Fruit fly (Drosophila melanogaster): Measurements from ENCODE around the gene CG11791.
A peak's percentile ranks its signal among the peaks of the same experiment; 100 is the strongest.

Gene CG11791

dm6 chr3R:25046023-25046422, 3.4 kb upstream of the CG11791 start, which contains the start of gene CG11786:
Gene CG11786, plus strand, starts transcription at chr3R:25046323.
- no peak for TF ChIP-seq noc (tag; optimal IDR thresholded peaks at IDR 0.05)

DNA sequence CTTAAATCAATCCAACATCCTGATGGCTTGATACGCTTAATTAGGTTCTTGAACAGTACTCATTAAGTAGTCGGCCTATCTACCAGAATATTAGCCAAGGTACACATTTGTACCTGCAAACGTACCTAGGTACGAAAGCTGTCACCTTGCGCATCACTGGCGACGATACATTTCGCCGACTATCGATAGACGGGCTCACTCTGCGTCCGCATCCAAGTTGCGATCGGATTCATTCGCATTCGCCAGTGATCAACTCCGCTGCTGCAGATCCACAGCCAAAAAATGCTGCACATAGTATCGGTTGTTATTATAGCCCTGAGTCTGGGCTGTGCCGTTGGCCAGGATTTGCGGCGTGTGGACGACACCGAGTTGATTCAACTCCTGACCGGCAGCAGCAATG, 1.9 kb upstream of the CG11791 start, which contains the start of gene CG11790:
Gene CG11790, plus strand, starts transcription at position 203 of the 400 bp plus-strand sequence.
- no peak for TF ChIP-seq noc (tag; optimal IDR thresholded peaks at IDR 0.05)

- TF ChIP-seq noc (tag; optimal IDR thresholded peaks at IDR 0.05): peak; percentile 58
These were observed 514 bp downstream of the CG11791 start for dm6 chr3R:25049742-25050517.

dm6 chr3R:25050649-25051048, 1.2 kb downstream of the CG11791 start:
- TF ChIP-seq noc (tag; optimal IDR thresholded peaks at IDR 0.05): no peak

DNA sequence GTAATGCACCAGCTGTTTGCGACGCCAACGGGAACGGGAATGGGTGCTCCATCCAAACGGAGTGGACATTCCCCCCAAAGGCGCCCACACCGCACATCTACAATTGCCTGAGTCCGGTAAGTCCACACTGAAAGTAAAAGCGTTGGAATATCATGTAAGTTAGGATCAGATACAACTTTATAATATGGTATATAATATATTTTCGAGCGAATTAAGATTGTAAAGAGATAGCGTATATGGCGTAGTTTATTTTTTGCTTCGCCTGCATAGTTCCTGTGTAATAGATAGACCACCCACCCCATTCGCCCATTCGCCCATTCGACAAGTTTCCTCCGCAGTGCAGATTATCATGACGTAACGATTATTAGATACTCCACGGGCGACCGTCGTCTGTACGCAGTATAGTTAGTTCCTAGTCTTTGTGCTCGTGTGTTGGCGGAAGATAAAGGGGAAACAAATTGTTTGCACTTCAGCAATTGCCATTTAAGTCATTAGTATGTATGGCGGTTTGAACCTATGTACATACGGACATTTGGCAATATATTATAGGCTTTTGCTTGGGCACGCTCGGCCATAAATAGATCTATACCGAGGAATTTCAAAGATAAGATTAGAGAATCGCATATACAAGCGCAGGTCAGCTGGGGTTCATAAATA, 2.2 kb downstream of the CG11791 start:
- TF ChIP-seq noc (tag; optimal IDR thresholded peaks at IDR 0.05): peak; percentile 46

DNA sequence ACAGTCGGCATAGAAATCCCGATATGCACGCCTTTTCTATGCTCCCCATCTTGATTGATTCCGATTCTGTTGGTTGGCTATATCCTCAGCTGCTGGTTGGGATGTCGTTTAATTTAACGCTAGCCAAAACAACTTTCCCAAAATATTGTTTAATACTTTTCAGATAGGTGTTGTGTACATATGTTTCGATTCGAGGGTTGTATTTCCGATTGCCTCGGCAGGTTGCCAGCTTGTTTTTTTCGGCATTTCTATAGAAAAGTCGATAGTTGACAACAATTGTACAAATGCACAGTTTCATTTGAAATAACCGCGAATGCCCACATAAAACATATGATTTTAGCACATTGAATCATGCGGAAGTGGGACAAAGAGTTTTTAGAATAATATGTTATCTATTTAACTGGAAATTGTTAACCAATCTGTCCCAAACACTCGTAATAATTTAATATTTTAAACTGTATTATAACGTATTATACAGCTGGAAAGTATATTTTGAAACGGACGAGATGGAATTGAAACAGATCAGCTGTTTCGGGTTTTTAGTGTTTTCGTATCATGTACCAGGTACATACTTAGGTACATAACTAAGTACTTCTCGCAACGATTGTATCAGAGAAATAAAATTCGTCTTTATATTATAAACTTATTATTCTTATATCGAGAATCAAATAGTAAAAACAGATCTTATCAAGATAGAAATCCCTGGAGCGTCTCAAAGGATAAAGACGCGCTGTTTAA, 5.2 kb downstream of the CG11791 start, which contains the start of gene CG31109:
Gene CG31109, minus strand, starts transcription at position 203 of the 738 bp plus-strand sequence.
- TF ChIP-seq noc (tag; optimal IDR thresholded peaks at IDR 0.05): peak; percentile 20

DNA sequence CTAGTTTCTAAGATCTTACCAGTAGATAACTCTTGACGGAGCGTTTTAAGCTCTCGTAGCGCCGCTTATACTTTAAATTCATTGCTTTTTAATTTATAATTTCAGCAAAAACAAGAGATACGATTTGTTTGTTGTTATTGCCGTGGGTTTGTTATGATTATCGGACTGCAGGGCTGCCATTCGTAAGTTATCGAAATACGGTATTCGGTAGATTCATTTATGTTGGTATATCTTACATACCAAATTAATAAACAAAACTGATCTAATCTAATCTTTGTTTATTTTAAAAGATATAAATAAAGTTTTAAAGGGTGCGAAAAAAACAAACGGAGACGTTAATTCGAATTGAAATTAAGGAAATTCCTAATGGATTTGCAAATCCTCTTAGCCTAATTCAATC, 6.6 kb downstream of the CG11791 start, which contains the start of the genes CG31111 and stac:
Gene CG31111, minus strand, starts transcription at position 162 of the 400 bp plus-strand sequence.
Gene stac, plus strand, starts transcription at position 271 of the 400 bp plus-strand sequence.
- TF ChIP-seq noc (tag; optimal IDR thresholded peaks at IDR 0.05): no peak

dm6 chr3R:25056488-25057157, 7.2 kb downstream of the CG11791 start:
- no peak for TF ChIP-seq noc (tag; optimal IDR thresholded peaks at IDR 0.05)

- no peak for TF ChIP-seq noc (tag; optimal IDR thresholded peaks at IDR 0.05)
These were observed 11.0 kb downstream of the CG11791 start for dm6 chr3R:25060462-25060861.

dm6 chr3R:25064907-25065841, 15.8 kb downstream of the CG11791 start, which contains the start of the genes veli and PQBP1:
Gene veli, minus strand, starts transcription at chr3R:25065591.
Gene PQBP1, plus strand, starts transcription at chr3R:25065791.
- TF ChIP-seq noc (tag; optimal IDR thresholded peaks at IDR 0.05): no peak

DNA sequence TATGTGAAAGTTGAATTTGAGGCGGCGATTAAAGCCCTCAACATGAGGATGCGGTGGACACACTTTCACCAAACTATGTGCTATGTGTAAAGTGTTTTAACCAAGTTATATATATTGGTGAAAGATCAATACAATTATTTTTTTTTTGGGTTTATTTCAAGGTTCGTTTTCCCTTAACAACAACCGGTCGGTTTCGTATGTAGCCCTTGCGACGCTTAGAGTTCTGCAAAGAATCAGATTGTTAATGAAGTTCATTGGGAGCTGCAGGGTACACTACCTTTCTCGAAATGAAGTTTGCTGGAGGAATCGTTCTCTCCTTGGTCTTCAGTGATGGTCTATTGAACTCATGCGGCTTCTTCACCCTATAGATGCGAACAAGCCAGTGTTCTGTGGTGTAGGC, 17.4 kb downstream of the CG11791 start:
- no peak for TF ChIP-seq noc (tag; optimal IDR thresholded peaks at IDR 0.05)

- no peak for TF ChIP-seq noc (tag; optimal IDR thresholded peaks at IDR 0.05)
These were observed 20.2 kb downstream of the CG11791 start, which contains the start of the genes Stt3B and CG11839 for dm6 chr3R:25069569-25069968. Gene Stt3B, minus strand, starts transcription at chr3R:25069637. Gene CG11839, plus strand, starts transcription at chr3R:25069927.

DNA sequence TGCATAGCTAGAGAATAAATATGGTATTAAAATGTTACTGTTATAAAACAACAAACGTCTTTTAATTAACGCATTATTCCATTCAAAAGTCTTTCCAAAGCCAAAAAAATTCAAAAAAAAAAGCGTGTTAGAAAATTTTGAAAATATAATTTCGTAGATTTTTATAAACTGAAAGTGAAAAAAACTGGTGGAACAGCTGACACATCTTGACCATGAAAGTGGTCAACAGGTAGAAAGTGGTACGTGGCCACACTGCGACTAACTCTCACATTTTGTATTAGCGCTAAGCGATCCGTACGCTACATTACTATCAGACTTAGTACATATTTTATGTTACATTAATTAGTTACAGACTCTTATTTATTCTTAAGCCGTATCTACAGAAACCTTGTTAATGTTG, 21.5 kb downstream of the CG11791 start, which contains the start of gene CG11836:
Gene CG11836, plus strand, starts transcription at position 256 of the 400 bp plus-strand sequence.
- TF ChIP-seq noc (tag; optimal IDR thresholded peaks at IDR 0.05): no peak

DNA sequence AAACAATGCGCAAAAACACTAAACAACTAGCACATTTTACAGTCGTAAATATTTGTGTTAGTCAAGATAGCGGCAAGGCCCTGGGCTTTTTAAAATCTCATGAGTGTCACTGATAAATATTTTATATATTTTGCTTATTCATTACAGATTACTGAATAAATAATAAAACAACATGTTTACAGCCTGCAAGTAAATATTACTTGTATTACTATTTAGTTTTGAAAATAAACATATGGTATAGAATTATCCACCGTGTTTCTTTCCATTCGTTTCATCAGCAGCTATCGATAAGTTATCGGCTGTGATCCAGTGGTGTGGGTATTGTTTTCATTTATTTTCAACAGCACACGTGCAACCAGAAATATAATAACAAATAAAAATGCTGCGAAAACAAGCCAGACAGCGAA, 25.1 kb downstream of the CG11791 start, which contains the start of the genes shams and CG11920:
Gene shams, minus strand, starts transcription at position 50 of the 407 bp plus-strand sequence.
Gene CG11920, plus strand, starts transcription at position 320 of the 407 bp plus-strand sequence.
- TF ChIP-seq noc (tag; optimal IDR thresholded peaks at IDR 0.05): no peak
